Fruit fly (Drosophila melanogaster): ENCODE results near the gene inaF-C.

inaF-C gene

dm6 chrX:11775987-11776587 lies 44.5 kb upstream of the inaF-C start (continued):
- TF ChIP-seq Ssrp (tag; optimal IDR thresholded peaks at IDR 0.05) (peak; percentile 51), lov (optimal IDR thresholded peaks at IDR 0.05) (no peak), lov (GFP tag; IDR thresholded peaks at IDR 0.05) (no peak), CG15073 (GFP tag; optimal IDR thresholded peaks at IDR 0.05) (peak; percentile 2), D (optimal IDR thresholded peaks at IDR 0.05) (no peak), D (GFP tag; optimal IDR thresholded peaks at IDR 0.05) (peak; percentile 71), CG31441 (GFP tag; IDR thresholded peaks at IDR 0.05) (peak; percentile 60), CG11398 (GFP tag; optimal IDR thresholded peaks at IDR 0.05) (peak; percentile 11), CG7839 (tag; optimal IDR thresholded peaks at IDR 0.05) (peak; percentile 61), eyg (GFP tag; optimal IDR thresholded peaks at IDR 0.05) (peak; percentile 2), ham (GFP tag; IDR thresholded peaks at IDR 0.05) (no peak), CG31224 (GFP tag; IDR thresholded peaks at IDR 0.05) (no peak), Hr39 (optimal IDR thresholded peaks at IDR 0.05) (no peak), CG34422 (GFP tag; IDR thresholded peaks at IDR 0.05) (peak; percentile 49; the same call in 1 of the 3 replicates), CG10462 (GFP tag; optimal IDR thresholded peaks at IDR 0.05) (no peak), CG16863 (GFP tag; optimal IDR thresholded peaks at IDR 0.05) (peak; percentile 46), CG13624 (GFP tag; optimal IDR thresholded peaks at IDR 0.05) (no peak), klu (GFP tag; IDR thresholded peaks at IDR 0.05) (no peak), CG4820 (GFP tag; optimal IDR thresholded peaks at IDR 0.05) (peak; percentile 46), CG12236 (GFP tag; optimal IDR thresholded peaks at IDR 0.05) (no peak), CG6272 (GFP tag; IDR thresholded peaks at IDR 0.05) (0 out of 2 replicates have a peak, but pooled peaks have one; percentile 26), Myb (GFP tag; optimal IDR thresholded peaks at IDR 0.05) (peak; percentile 21), Trl (optimal IDR thresholded peaks at IDR 0.05) (peak in 1 of 2 experiments; percentile 18), Trl (GFP tag; optimal IDR thresholded peaks at IDR 0.05) (peak; percentile 24), CG17186 (GFP tag; optimal IDR thresholded peaks at IDR 0.05) (no peak), CG6683 (GFP tag; optimal IDR thresholded peaks at IDR 0.05) (no peak), croc (GFP tag; conservative IDR thresholded peaks at IDR 0.05) (peak; percentile 58), danr (GFP tag; IDR thresholded peaks at IDR 0.05) (no peak), Gsc (GFP tag; IDR thresholded peaks at IDR 0.05) (peak; percentile 47; the same call in 1 of the 2 replicates), lab (GFP tag; optimal IDR thresholded peaks at IDR 0.05) (peak; percentile 48), bigmax (GFP tag; optimal IDR thresholded peaks at IDR 0.05) (no peak), CG17385 (GFP tag; optimal IDR thresholded peaks at IDR 0.05) (peak; percentile 36), pb (GFP tag; optimal IDR thresholded peaks at IDR 0.05) (no peak), peb (GFP tag; IDR thresholded peaks at IDR 0.05) (peak; percentile 27; the same call in 1 of the 2 replicates), CG3726 (GFP tag; IDR thresholded peaks at IDR 0.05) (peak; percentile 27; the same call in 1 of the 3 replicates), sima (GFP tag; optimal IDR thresholded peaks at IDR 0.05) (no peak), jigr1 (GFP tag; IDR thresholded peaks at IDR 0.05) (no peak), repo (GFP tag; optimal IDR thresholded peaks at IDR 0.05) (peak; percentile 15), CG8281 (tag; optimal IDR thresholded peaks at IDR 0.05) (peak; percentile 0), Rfx (GFP tag; IDR thresholded peaks at IDR 0.05) (no peak), CG14667 (GFP tag; IDR thresholded peaks at IDR 0.05) (no peak), CG10959 (GFP tag; IDR thresholded peaks at IDR 0.05) (peak; percentile 41; the same call in 1 of the 2 replicates), HLHmδ (GFP tag; optimal IDR thresholded peaks at IDR 0.05) (no peak), CG18599 (GFP tag; optimal IDR thresholded peaks at IDR 0.05) (peak; percentile 55), unpg (GFP tag; optimal IDR thresholded peaks at IDR 0.05) (peak; percentile 55), dmrt99B (tag; optimal IDR thresholded peaks at IDR 0.05) (peak; percentile 55), CG1529 (GFP tag; optimal IDR thresholded peaks at IDR 0.05) (peak; percentile 50), odd (GFP tag; optimal IDR thresholded peaks at IDR 0.05) (peak; percentile 8), gce (GFP tag; IDR thresholded peaks at IDR 0.05) (no peak), CG10274 (GFP tag; optimal IDR thresholded peaks at IDR 0.05) (no peak), CG10209 (GFP tag; optimal IDR thresholded peaks at IDR 0.05) (peak; percentile 50), pnt (GFP tag; optimal IDR thresholded peaks at IDR 0.05) (peak; percentile 57)
